Worm (Caenorhabditis elegans) whole organism, young adult: ENCODE results near the gene Y40B10A.5.

Experiments
- B0035.1 ChIP-seq: sonication (generic microtip); optimal IDR thresholded peaks from 2 replicates; lab custom pipeline; 2016; ENCODE audit warnings: missing genetic modification characterization, mild to moderate bottlenecking, missing compliant biosample characterization, missing genotype, missing genetic modification reagents
- C17E4.6 ChIP-seq: fragments of 200-800 bp; sonication (Bioruptor generic); IDR thresholded peaks from 2 replicates; pipeline ENCODE4 v1.3.6; 2022; ENCODE audit warnings: missing genetic modification reagents, missing genetic modification characterization, missing compliant biosample characterization
- D2030.7 ChIP-seq: fragments of 200-800 bp; sonication (Bioruptor generic); IDR thresholded peaks from 2 replicates; pipeline ENCODE4 v1.3.6; 2022; ENCODE audit warnings: missing genetic modification reagents, missing genetic modification characterization, missing compliant biosample characterization
- F33H1.4 ChIP-seq: fragments of 200-800 bp; sonication (Bioruptor generic); IDR thresholded peaks from 2 replicates; pipeline ENCODE4 v1.3.6; 2022; ENCODE audit warnings: missing genetic modification reagents, missing genetic modification characterization, missing compliant biosample characterization
- F57A8.1 ChIP-seq: fragments of 200-800 bp; sonication (Bioruptor generic); optimal IDR thresholded peaks from 2 replicates; lab custom pipeline; 2018; ENCODE audit warnings: mild to moderate bottlenecking, missing genetic modification characterization, moderate library complexity, missing compliant biosample characterization
- F57C9.4 ChIP-seq: sonication (generic microtip); optimal IDR thresholded peaks from 2 replicates; lab custom pipeline; 2017; ENCODE audit warnings: mild to moderate bottlenecking, missing genetic modification characterization, missing compliant biosample characterization
- K11D2.4 ChIP-seq: fragments of 200-800 bp; sonication (Bioruptor generic); IDR thresholded peaks from 2 replicates; pipeline ENCODE4 v1.3.6; 2022; ENCODE audit warnings: missing genetic modification reagents, missing genetic modification characterization, missing compliant biosample characterization
- T26A5.8 ChIP-seq: sonication (generic microtip); optimal IDR thresholded peaks from 2 replicates; lab custom pipeline; 2016; ENCODE audit warnings: missing genetic modification characterization, missing compliant biosample characterization
- Y53F4B.3 ChIP-seq: fragments of 200-800 bp; sonication (Bioruptor generic); IDR thresholded peaks from 2 replicates; pipeline ENCODE4 v1.3.6; 2022; ENCODE audit warnings: missing genetic modification reagents, missing genetic modification characterization, missing compliant biosample characterization
- Y53G8AR.9 ChIP-seq: fragments of 200-800 bp; sonication (Bioruptor generic); conservative IDR thresholded peaks from 2 replicates; pipeline ENCODE4 v1.3.6; 2022; ENCODE audit warnings: missing genetic modification reagents, missing genetic modification characterization, missing compliant biosample characterization
- Y95B8A.8 ChIP-seq: fragments of 200-800 bp; sonication (Bioruptor generic); IDR thresholded peaks from 2 replicates; pipeline ENCODE4 v1.3.6; 2022; ENCODE audit warnings: missing genetic modification reagents, missing genetic modification characterization, missing compliant biosample characterization
- ZK185.1 ChIP-seq: sonication (generic microtip); optimal IDR thresholded peaks from 2 replicates; lab custom pipeline; 2016; ENCODE audit warnings: mild to moderate bottlenecking, missing genetic modification characterization, missing compliant biosample characterization; ENCODE audit not compliant: poor library complexity, severe bottlenecking
- akir-1 ChIP-seq: fragments of 200-800 bp; sonication (Bioruptor generic); optimal IDR thresholded peaks from 2 replicates; lab custom pipeline; 2018; ENCODE audit warnings: mild to moderate bottlenecking, missing genetic modification characterization, moderate library complexity, missing compliant biosample characterization
- aptf-2 ChIP-seq: fragments of 200-800 bp; sonication (Bioruptor generic); conservative IDR thresholded peaks from 2 replicates; pipeline ENCODE4 v1.3.6; 2022; ENCODE audit warnings: missing genetic modification reagents, missing genetic modification characterization, missing compliant biosample characterization
- atf-7 ChIP-seq: sonication (generic microtip); optimal IDR thresholded peaks from 2 replicates; lab custom pipeline; 2017; ENCODE audit warnings: mild to moderate bottlenecking, missing genetic modification characterization, missing compliant biosample characterization
- athp-1 ChIP-seq: sonication (generic microtip); optimal IDR thresholded peaks from 2 replicates; lab custom pipeline; 2017; ENCODE audit warnings: mild to moderate bottlenecking, missing genetic modification characterization, missing compliant biosample characterization
- attf-5 ChIP-seq: fragments of 200-800 bp; sonication (Bioruptor generic); optimal IDR thresholded peaks from 2 replicates; lab custom pipeline; 2018; ENCODE audit warnings: mild to moderate bottlenecking, missing genetic modification characterization, missing compliant biosample characterization
- bed-1 ChIP-seq: fragments of 200-800 bp; sonication (Bioruptor generic); IDR thresholded peaks from 2 replicates; pipeline ENCODE4 v1.3.6; 2022; ENCODE audit warnings: missing genetic modification reagents, missing genetic modification characterization, missing compliant biosample characterization
- bed-2 ChIP-seq: fragments of 200-800 bp; sonication (Bioruptor generic); IDR thresholded peaks from 2 replicates; pipeline ENCODE4 v1.3.6; 2022; ENCODE audit warnings: missing genetic modification reagents, missing genetic modification characterization, missing compliant biosample characterization
- cebp-1 ChIP-seq, 2 experiments: fragments of 200-800 bp in 1 of 2; sonication (Bioruptor generic) in 1 of 2; sonication (generic microtip) in 1 of 2; IDR thresholded peaks in 1 of 2; optimal IDR thresholded peaks in 1 of 2; 2 replicates each; pipeline versions ENCODE4 v1.3.6 to Lab custom; 2017 to 2022; ENCODE audit warnings: missing compliant biosample characterization in 2 of 2, missing genetic modification characterization in 2 of 2, mild to moderate bottlenecking in 1 of 2, missing genetic modification reagents in 1 of 2, moderate library complexity in 1 of 2
- ceh-58 ChIP-seq: fragments of 200-800 bp; sonication (Bioruptor generic); IDR thresholded peaks from 2 replicates; pipeline ENCODE4 v1.3.6; 2022; ENCODE audit warnings: missing genetic modification characterization, missing compliant biosample characterization
- die-1 ChIP-seq: sonication (generic microtip); optimal IDR thresholded peaks from 2 replicates; lab custom pipeline; 2016; ENCODE audit warnings: missing genotype, mild to moderate bottlenecking, missing genetic modification characterization, missing compliant biosample characterization
- dox-1 ChIP-seq: fragments of 200-800 bp; sonication (Bioruptor generic); IDR thresholded peaks from 2 replicates; pipeline ENCODE4 v1.3.6; 2022; ENCODE audit warnings: missing genetic modification reagents, missing genetic modification characterization, missing compliant biosample characterization
- egl-18 ChIP-seq: fragments of 200-800 bp; sonication (Bioruptor generic); IDR thresholded peaks from 2 replicates; pipeline ENCODE4 v1.3.6; 2022; ENCODE audit warnings: missing genetic modification reagents, missing genetic modification characterization, missing compliant biosample characterization
- egrh-3 ChIP-seq: fragments of 200-800 bp; sonication (Bioruptor generic); IDR thresholded peaks from 2 replicates; pipeline ENCODE4 v1.3.6; 2022; ENCODE audit warnings: missing genetic modification reagents, missing genetic modification characterization, missing compliant biosample characterization
- ekl-4 ChIP-seq: fragments of 200-800 bp; sonication (Bioruptor generic); IDR thresholded peaks from 2 replicates; pipeline ENCODE4 v1.3.6; 2022; ENCODE audit warnings: missing genetic modification reagents, missing genetic modification characterization, missing compliant biosample characterization
- gei-17 ChIP-seq: fragments of 200-800 bp; sonication (Bioruptor generic); optimal IDR thresholded peaks from 2 replicates; lab custom pipeline; 2018; ENCODE audit warnings: mild to moderate bottlenecking, missing genetic modification characterization, missing compliant biosample characterization
- him-1 ChIP-seq: sonication (generic microtip); optimal IDR thresholded peaks from 2 replicates; lab custom pipeline; 2016; ENCODE audit warnings: missing genotype, missing genetic modification reagents, missing genetic modification characterization, missing compliant biosample characterization
- hmg-1.2 ChIP-seq: fragments of 200-800 bp; sonication (Bioruptor generic); IDR thresholded peaks from 2 replicates; pipeline ENCODE4 v1.3.6; 2022; ENCODE audit warnings: missing genetic modification reagents, missing genetic modification characterization, missing compliant biosample characterization
- hmg-20 ChIP-seq: fragments of 200-800 bp; sonication (Bioruptor generic); IDR thresholded peaks from 2 replicates; pipeline ENCODE4 v1.3.6; 2022; ENCODE audit warnings: missing genetic modification reagents, missing genetic modification characterization, missing compliant biosample characterization
- hrde-1 ChIP-seq: sonication (generic microtip); optimal IDR thresholded peaks from 2 replicates; lab custom pipeline; 2016; ENCODE audit warnings: missing genetic modification characterization, mild to moderate bottlenecking, missing compliant biosample characterization, moderate library complexity, missing genotype, missing genetic modification reagents, borderline replicate concordance
- hsf-1 ChIP-seq: fragments of 200-800 bp; sonication (Bioruptor generic); IDR thresholded peaks from 2 replicates; pipeline ENCODE4 v1.3.6; 2022; ENCODE audit warnings: missing genetic modification reagents, missing genetic modification characterization, missing compliant biosample characterization
- lag-1 ChIP-seq: fragments of 200-800 bp; sonication (Bioruptor generic); IDR thresholded peaks from 2 replicates; pipeline ENCODE4 v1.3.6; 2022; ENCODE audit warnings: missing genetic modification reagents, missing genetic modification characterization, missing compliant biosample characterization
- let-526 ChIP-seq: fragments of 200-800 bp; sonication (Bioruptor generic); IDR thresholded peaks from 2 replicates; pipeline ENCODE4 v1.3.6; 2022; ENCODE audit warnings: missing genetic modification reagents, missing genetic modification characterization, missing compliant biosample characterization
- lin-26 ChIP-seq: fragments of 200-800 bp; sonication (Bioruptor generic); IDR thresholded peaks from 2 replicates; pipeline ENCODE4 v1.3.6; 2022; ENCODE audit warnings: missing genetic modification reagents, missing genetic modification characterization, missing compliant biosample characterization
- madf-10 ChIP-seq: sonication (generic microtip); optimal IDR thresholded peaks from 2 replicates; lab custom pipeline; 2016; ENCODE audit warnings: mild to moderate bottlenecking, missing genetic modification characterization, missing compliant biosample characterization
- madf-3 ChIP-seq: fragments of 200-800 bp; sonication (Bioruptor generic); IDR thresholded peaks from 2 replicates; pipeline ENCODE4 v1.3.6; 2022; ENCODE audit warnings: missing genetic modification reagents, missing genetic modification characterization, missing compliant biosample characterization
- mxl-1 ChIP-seq: sonication (generic microtip); optimal IDR thresholded peaks from 2 replicates; lab custom pipeline; 2016; ENCODE audit warnings: missing genetic modification characterization, missing compliant biosample characterization
- nhr-27 ChIP-seq: fragments of 200-800 bp; sonication (Bioruptor generic); optimal IDR thresholded peaks from 2 replicates; lab custom pipeline; 2018; ENCODE audit warnings: mild to moderate bottlenecking, missing genetic modification characterization, moderate library complexity, missing compliant biosample characterization
- pha-4 ChIP-seq: fragments of 150-350 bp; sonication (generic microtip); optimal IDR thresholded peaks from 2 replicates; lab custom pipeline; 2014; ENCODE audit warnings: missing biosample characterization, missing genetic modification reagents, missing genetic modification characterization
- rpc-1 ChIP-seq, 2 experiments: fragments of 150-350 bp in 1 of 2; sonication (generic microtip) in 1 of 2; optimal IDR thresholded peaks; 2 replicates each; lab custom pipeline; 2014 to 2018; ENCODE audit warnings: missing biosample characterization in 1 of 2, missing genetic modification characterization in 1 of 2, missing genetic modification reagents in 1 of 2, missing genotype in 1 of 2
- snpc-1.3 ChIP-seq: sonication (generic microtip); optimal IDR thresholded peaks from 2 replicates; lab custom pipeline; 2017; ENCODE audit warnings: missing genetic modification characterization, mild to moderate bottlenecking, missing compliant biosample characterization, antibody characterized with exemption, moderate library complexity, missing genotype, missing genetic modification reagents; ENCODE audit not compliant: insufficient read depth
- somi-1 ChIP-seq: fragments of 200-800 bp; sonication (Bioruptor generic); optimal IDR thresholded peaks from 2 replicates; lab custom pipeline; 2018; ENCODE audit warnings: mild to moderate bottlenecking, missing genetic modification characterization, missing compliant biosample characterization
- xnd-1 ChIP-seq: sonication (generic microtip); optimal IDR thresholded peaks from 2 replicates; lab custom pipeline; 2016; ENCODE audit warnings: missing genotype, missing genetic modification reagents, missing genetic modification characterization, missing compliant biosample characterization
- zim-3 ChIP-seq: sonication (generic microtip); optimal IDR thresholded peaks from 2 replicates; lab custom pipeline; 2017; ENCODE audit warnings: mild to moderate bottlenecking, missing genetic modification characterization, moderate library complexity, missing compliant biosample characterization
- ztf-18 ChIP-seq: sonication (generic microtip); optimal IDR thresholded peaks from 2 replicates; lab custom pipeline; 2016; ENCODE audit warnings: missing genotype, mild to moderate bottlenecking, missing genetic modification characterization, missing compliant biosample characterization
- ztf-28 ChIP-seq: fragments of 200-800 bp; sonication (Bioruptor generic); IDR thresholded peaks from 2 replicates; pipeline ENCODE4 v1.3.6; 2022; ENCODE audit warnings: missing genetic modification reagents, missing genetic modification characterization, missing compliant biosample characterization
- ztf-6 ChIP-seq: fragments of 200-800 bp; sonication (Bioruptor generic); IDR thresholded peaks from 2 replicates; pipeline ENCODE4 v1.3.6; 2022; ENCODE audit warnings: missing genetic modification reagents, missing genetic modification characterization, missing compliant biosample characterization

The Y40B10A.5 gene

DNA sequence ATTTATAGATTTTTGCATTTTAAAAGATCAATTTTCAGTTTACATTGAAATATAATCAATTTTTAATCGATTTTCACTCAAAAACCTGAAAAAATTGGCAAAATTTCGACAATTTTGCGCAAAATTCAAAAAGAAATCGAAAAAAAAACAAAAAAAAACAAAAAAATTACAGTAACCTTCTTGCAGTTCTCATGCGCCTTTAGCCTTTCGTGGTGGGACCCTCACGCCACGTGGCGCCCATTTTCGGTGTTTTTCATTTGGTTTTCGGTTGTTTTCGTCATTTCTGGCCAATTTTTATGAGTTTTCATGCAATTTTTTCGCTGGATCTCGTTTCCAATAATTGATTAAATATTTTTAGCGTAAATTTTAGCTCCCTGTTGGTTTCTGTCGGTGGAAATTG, 21.6 kb upstream of the Y40B10A.5 start (continued):
- TF ChIP-seq hrde-1 (no peak), let-526 (no peak), akir-1 (GFP tag; lab: Kevin White, UChicago) (no peak), nhr-27 (tag; lab: Kevin White, UChicago) (no peak), dox-1 (GFP tag; lab: Robert Waterston, UW) (peak; percentile 6; the same call in 1 of the 2 replicates), ztf-18 (tag; lab: Kevin White, UChicago) (no peak), hmg-1.2 (peak; percentile 33; the same call in 1 of the 2 replicates), aptf-2 (GFP tag; lab: Robert Waterston, UW) (no peak), egl-18 (GFP tag; lab: Robert Waterston, UW) (no peak), ceh-58 (GFP tag; lab: Robert Waterston, UW) (no peak), K11D2.4 (GFP tag; lab: Robert Waterston, UW) (no peak), T26A5.8 (tag; lab: Kevin White, UChicago) (no peak), cebp-1 (GFP tag; IDR thresholded peaks at IDR 0.05; lab: Robert Waterston, UW) (no peak), cebp-1 (tag; optimal IDR thresholded peaks at IDR 0.05; lab: Kevin White, UChicago) (no peak), atf-7 (tag; lab: Kevin White, UChicago) (no peak), attf-5 (GFP tag; lab: Kevin White, UChicago) (no peak), Y95B8A.8 (GFP tag; lab: Robert Waterston, UW) (no peak), ztf-28 (no peak), F33H1.4 (GFP tag; lab: Robert Waterston, UW) (peak; percentile 91), madf-3 (no peak), madf-10 (tag; lab: Kevin White, UChicago) (no peak), ztf-6 (GFP tag; lab: Robert Waterston, UW) (no peak), egrh-3 (no peak), snpc-1.3 (tag; lab: Kevin White, UChicago) (peak; percentile 69), Y53G8AR.9 (no peak), him-1 (tag; lab: Kevin White, UChicago) (no peak), hsf-1 (GFP tag; lab: Robert Waterston, UW) (no peak), ekl-4 (GFP tag; lab: Robert Waterston, UW) (no peak), D2030.7 (GFP tag; lab: Robert Waterston, UW) (peak; percentile 88), bed-2 (no peak), xnd-1 (tag; lab: Kevin White, UChicago) (peak; percentile 52), die-1 (tag; lab: Kevin White, UChicago) (no peak), bed-1 (no peak), F57A8.1 (GFP tag; lab: Kevin White, UChicago) (no peak), athp-1 (tag; lab: Kevin White, UChicago) (no peak), zim-3 (tag; lab: Kevin White, UChicago) (no peak), rpc-1 (optimal IDR thresholded peaks at IDR 0.05; lab: Kevin White, UChicago) (no peak), rpc-1 (tag; optimal IDR thresholded peaks at IDR 0.05; lab: Kevin White, UChicago) (no peak), mxl-1 (tag; lab: Kevin White, UChicago) (no peak), hmg-20 (GFP tag; lab: Robert Waterston, UW) (no peak), Y53F4B.3 (no peak), gei-17 (GFP tag; lab: Kevin White, UChicago) (no peak), B0035.1 (tag; lab: Kevin White, UChicago) (no peak), F57C9.4 (tag; lab: Kevin White, UChicago) (no peak), lin-26 (GFP tag; lab: Robert Waterston, UW) (no peak), pha-4 (no peak), lag-1 (GFP tag; lab: Robert Waterston, UW) (no peak), somi-1 (GFP tag; lab: Kevin White, UChicago) (no peak), C17E4.6 (GFP tag; lab: Robert Waterston, UW) (peak; percentile 68; the same call in 1 of the 2 replicates), ZK185.1 (tag; lab: Kevin White, UChicago) (no peak)
